Fruit fly (Drosophila melanogaster) whole organism, embryonic: ENCODE results near the gene CG15040.
A peak's percentile ranks its signal among the peaks of the same experiment; 100 is the strongest.

Experiments used
- ATbp ChIP-seq: fragments of 200-800 bp; sonication (Bioruptor generic); optimal IDR thresholded peaks from 2 replicates; lab custom pipeline; 2017; ENCODE audit warnings: missing biosample characterization, mild to moderate bottlenecking, missing genetic modification characterization, missing genetic modification reagents
- CG1024 ChIP-seq: fragments of 200-800 bp; sonication (Bioruptor generic); IDR thresholded peaks from 2 replicates; pipeline ENCODE4 v1.3.6; 2022; ENCODE audit warnings: missing biosample characterization, missing genetic modification characterization
- CG11456 ChIP-seq: fragments of 200-800 bp; sonication (Bioruptor generic); IDR thresholded peaks from 3 replicates; pipeline ENCODE4 v1.3.6; 2022; ENCODE audit warnings: missing biosample characterization, missing genetic modification characterization
- CG11695 ChIP-seq: fragments of 200-800 bp; sonication (Bioruptor generic); IDR thresholded peaks from 3 replicates; pipeline ENCODE4 v1.3.6; 2022; ENCODE audit warnings: missing biosample characterization, missing genetic modification characterization
- CG12104 ChIP-seq: fragments of 200-800 bp; sonication (Bioruptor generic); optimal IDR thresholded peaks from 3 replicates; lab custom pipeline; 2016; ENCODE audit warnings: missing biosample characterization, missing genetic modification characterization
- CG12769 ChIP-seq: fragments of 200-800 bp; sonication (Bioruptor generic); optimal IDR thresholded peaks from 2 replicates; lab custom pipeline; 2019; ENCODE audit warnings: missing biosample characterization, mild to moderate bottlenecking, missing genetic modification characterization, moderate library complexity
- CG14014 ChIP-seq: fragments of 200-800 bp; sonication (Bioruptor generic); IDR thresholded peaks from 2 replicates; pipeline ENCODE4 v1.3.6; 2022; ENCODE audit warnings: missing biosample characterization, missing genetic modification characterization
- CG14965 ChIP-seq: fragments of 200-800 bp; sonication (Bioruptor generic); optimal IDR thresholded peaks from 2 replicates; lab custom pipeline; 2016; ENCODE audit warnings: missing biosample characterization, missing genetic modification characterization, borderline replicate concordance
- CG15073 ChIP-seq: fragments of 200-800 bp; sonication (Bioruptor generic); optimal IDR thresholded peaks from 2 replicates; lab custom pipeline; 2016; ENCODE audit warnings: missing biosample characterization, missing genetic modification characterization
- CG15514 ChIP-seq: fragments of 200-800 bp; sonication (Bioruptor generic); optimal IDR thresholded peaks from 3 replicates; lab custom pipeline; 2017; ENCODE audit warnings: missing biosample characterization, missing genetic modification characterization, mild to moderate bottlenecking, moderate library complexity, missing genetic modification reagents
- CG17361 ChIP-seq: fragments of 200-800 bp; sonication (Bioruptor generic); IDR thresholded peaks from 3 replicates; pipeline ENCODE4 v1.3.6; 2022; ENCODE audit warnings: missing biosample characterization, missing genetic modification characterization
- CG18011 ChIP-seq: fragments of 200-800 bp; sonication (Bioruptor generic); optimal IDR thresholded peaks from 2 replicates; lab custom pipeline; 2017; ENCODE audit warnings: missing biosample characterization, missing genetic modification characterization, mild to moderate bottlenecking, moderate library complexity, missing genotype
- CG18262 ChIP-seq: fragments of 200-800 bp; optimal IDR thresholded peaks from 3 replicates; lab custom pipeline; 2019; ENCODE audit warnings: missing biosample characterization, mild to moderate bottlenecking, missing genetic modification characterization, moderate library complexity
- CG1832 ChIP-seq: fragments of 200-800 bp; sonication (Bioruptor generic); optimal IDR thresholded peaks from 2 replicates; lab custom pipeline; 2017; ENCODE audit warnings: missing biosample characterization, mild to moderate bottlenecking, missing genetic modification characterization, inconsistent platforms
- CG18599 ChIP-seq: fragments of 200-800 bp; sonication (Bioruptor generic); optimal IDR thresholded peaks from 3 replicates; lab custom pipeline; 2017; ENCODE audit warnings: missing biosample characterization, missing genetic modification characterization, mild to moderate bottlenecking, moderate library complexity, missing genetic modification reagents
- CG18764 ChIP-seq: fragments of 200-800 bp; sonication (Bioruptor generic); optimal IDR thresholded peaks from 3 replicates; lab custom pipeline; 2016; ENCODE audit warnings: missing biosample characterization, missing genetic modification characterization
- CG30403 ChIP-seq: fragments of 200-800 bp; sonication (Bioruptor generic); optimal IDR thresholded peaks from 3 replicates; lab custom pipeline; 2016; ENCODE audit warnings: missing biosample characterization, missing genetic modification characterization
- CG30431 ChIP-seq: fragments of 200-800 bp; sonication (Bioruptor generic); optimal IDR thresholded peaks from 2 replicates; lab custom pipeline; 2017; ENCODE audit warnings: missing biosample characterization, missing genetic modification characterization
- CG32532 ChIP-seq: fragments of 200-800 bp; sonication (Bioruptor generic); IDR thresholded peaks from 2 replicates; pipeline ENCODE4 v1.3.6; 2022; ENCODE audit warnings: missing biosample characterization, missing genetic modification characterization
- CG3407 ChIP-seq: fragments of 200-800 bp; sonication (Bioruptor generic); optimal IDR thresholded peaks from 2 replicates; lab custom pipeline; 2018; ENCODE audit warnings: missing biosample characterization, mild to moderate bottlenecking, missing genetic modification characterization
- CG34422 ChIP-seq: fragments of 200-800 bp; sonication (Bioruptor generic); IDR thresholded peaks from 3 replicates; pipeline ENCODE4 v1.3.6; 2022; ENCODE audit warnings: missing biosample characterization, missing genetic modification characterization
- CG4730 ChIP-seq: fragments of 200-800 bp; sonication (Bioruptor generic); IDR thresholded peaks from 2 replicates; pipeline ENCODE4 v1.3.6; 2022; ENCODE audit warnings: missing biosample characterization, missing genetic modification characterization
- CG4820 ChIP-seq: fragments of 200-800 bp; sonication (Bioruptor generic); optimal IDR thresholded peaks from 3 replicates; lab custom pipeline; 2016; ENCODE audit warnings: missing biosample characterization, missing genetic modification characterization
- CG5180 ChIP-seq: fragments of 200-800 bp; sonication (Bioruptor generic); optimal IDR thresholded peaks from 3 replicates; lab custom pipeline; 2017; ENCODE audit warnings: missing biosample characterization, missing genetic modification characterization, mild to moderate bottlenecking, moderate library complexity, missing genetic modification reagents
- CG7357 ChIP-seq: fragments of 200-800 bp; sonication (Bioruptor generic); IDR thresholded peaks from 3 replicates; pipeline ENCODE4 v1.3.6; 2022; ENCODE audit warnings: missing biosample characterization, missing genetic modification characterization
- CG9215 ChIP-seq: fragments of 200-800 bp; sonication (Bioruptor generic); IDR thresholded peaks from 2 replicates; pipeline ENCODE4 v1.3.6; 2022; ENCODE audit warnings: missing biosample characterization, missing genetic modification characterization
- CrebB ChIP-seq: fragments of 200-800 bp; sonication (Bioruptor generic); optimal IDR thresholded peaks from 3 replicates; lab custom pipeline; 2018; ENCODE audit warnings: missing biosample characterization, mild to moderate bottlenecking, missing genetic modification characterization
- Deaf1 ChIP-seq: fragments of 200-800 bp; optimal IDR thresholded peaks from 3 replicates; lab custom pipeline; 2019; ENCODE audit warnings: missing biosample characterization, mild to moderate bottlenecking, missing genetic modification characterization, moderate library complexity
- Doc2 ChIP-seq: fragments of 200-800 bp; sonication (Bioruptor generic); IDR thresholded peaks from 2 replicates; pipeline ENCODE4 v1.3.6; 2022; ENCODE audit warnings: missing biosample characterization, missing genetic modification characterization
- ERR ChIP-seq: fragments of 200-800 bp; sonication (Bioruptor generic); optimal IDR thresholded peaks from 2 replicates; lab custom pipeline; 2016; ENCODE audit warnings: missing biosample characterization, missing genetic modification characterization
- HLH54F ChIP-seq: fragments of 200-800 bp; sonication (Bioruptor generic); optimal IDR thresholded peaks from 3 replicates; lab custom pipeline; 2016; ENCODE audit warnings: missing biosample characterization, missing genetic modification characterization
- Hmr ChIP-seq: fragments of 200-800 bp; sonication (Bioruptor generic); optimal IDR thresholded peaks from 3 replicates; lab custom pipeline; 2017; ENCODE audit warnings: mild to moderate bottlenecking, missing biosample characterization, missing genetic modification reagents, missing genetic modification characterization
- Hr51 ChIP-seq, 2 experiments: fragments of 200-800 bp; sonication (Bioruptor generic); optimal IDR thresholded peaks; 2 replicates in 1 of 2; 3 replicates in 1 of 2; lab custom pipeline; 2016 to 2018; ENCODE audit warnings: missing biosample characterization in 2 of 2, missing genetic modification characterization in 2 of 2, mild to moderate bottlenecking in 1 of 2, moderate library complexity in 1 of 2
- Lhr ChIP-seq: fragments of 200-800 bp; sonication (Bioruptor generic); optimal IDR thresholded peaks from 3 replicates; lab custom pipeline; 2017; ENCODE audit warnings: mild to moderate bottlenecking, missing biosample characterization, missing genetic modification reagents, missing genetic modification characterization
- Max ChIP-seq: fragments of 200-800 bp; sonication (Bioruptor generic); optimal IDR thresholded peaks from 2 replicates; lab custom pipeline; 2016; ENCODE audit warnings: missing biosample characterization, mild to moderate bottlenecking, missing genetic modification characterization
- Med ChIP-seq: fragments of 200-800 bp; sonication (Bioruptor generic); peaks from one replicate; lab custom pipeline; 2016; ENCODE audit warnings: missing biosample characterization, missing genetic modification characterization, mild to moderate bottlenecking, inconsistent platforms, moderate library complexity
- Tbp ChIP-seq: fragments of >200 bp; optimal IDR thresholded peaks from 2 replicates; lab custom pipeline; 2018; ENCODE audit warnings: missing biosample characterization, missing genetic modification characterization
- Xbp1 ChIP-seq: fragments of 200-800 bp; sonication (Bioruptor generic); optimal IDR thresholded peaks from 3 replicates; lab custom pipeline; 2016; ENCODE audit warnings: missing biosample characterization, mild to moderate bottlenecking, missing genetic modification characterization
- amos ChIP-seq: fragments of 200-800 bp; sonication (Bioruptor generic); IDR thresholded peaks from 2 replicates; pipeline ENCODE4 v1.3.6; 2022; ENCODE audit warnings: missing biosample characterization, missing genetic modification characterization; ENCODE audit not compliant: partially characterized antibody
- corto ChIP-seq: fragments of 200-800 bp; sonication (Bioruptor generic); optimal IDR thresholded peaks from 2 replicates; lab custom pipeline; 2016; ENCODE audit warnings: missing biosample characterization, mild to moderate bottlenecking, missing genetic modification characterization, moderate library complexity
- dmrt11E ChIP-seq: fragments of 200-800 bp; sonication (Bioruptor generic); optimal IDR thresholded peaks from 3 replicates; lab custom pipeline; 2018; ENCODE audit warnings: missing biosample characterization, mild to moderate bottlenecking, missing genetic modification characterization, moderate library complexity
- jigr1 ChIP-seq: fragments of 200-800 bp; sonication (Bioruptor generic); IDR thresholded peaks from 3 replicates; pipeline ENCODE4 v1.3.6; 2022; ENCODE audit warnings: missing biosample characterization, missing genetic modification characterization
- lab ChIP-seq: fragments of 200-800 bp; sonication (Bioruptor generic); optimal IDR thresholded peaks from 3 replicates; lab custom pipeline; 2017; ENCODE audit warnings: missing biosample characterization, missing genetic modification characterization, mild to moderate bottlenecking, moderate library complexity, missing genetic modification reagents
- pita ChIP-seq: fragments of 200-800 bp; sonication (Bioruptor generic); optimal IDR thresholded peaks from 2 replicates; lab custom pipeline; 2017; ENCODE audit warnings: missing biosample characterization, mild to moderate bottlenecking, missing genetic modification characterization
- repo ChIP-seq: fragments of 200-800 bp; sonication (Bioruptor generic); optimal IDR thresholded peaks from 2 replicates; lab custom pipeline; 2016; ENCODE audit warnings: missing biosample characterization, missing genetic modification characterization
- row ChIP-seq: fragments of 200-800 bp; sonication (Bioruptor generic); IDR thresholded peaks from 3 replicates; pipeline ENCODE4 v1.3.6; 2022; ENCODE audit warnings: missing biosample characterization, missing genetic modification characterization
- slp2 ChIP-seq: fragments of 200-800 bp; sonication (Bioruptor generic); optimal IDR thresholded peaks from 2 replicates; lab custom pipeline; 2016; ENCODE audit warnings: missing biosample characterization, missing genetic modification characterization
- sr ChIP-seq: fragments of 200-800 bp; sonication (Bioruptor generic); IDR thresholded peaks from 3 replicates; pipeline ENCODE4 v1.3.6; 2022; ENCODE audit warnings: missing biosample characterization, missing genetic modification characterization
- stwl ChIP-seq: fragments of 200-800 bp; sonication (Bioruptor generic); optimal IDR thresholded peaks from 3 replicates; lab custom pipeline; 2018; ENCODE audit warnings: missing biosample characterization, mild to moderate bottlenecking, missing genetic modification characterization, moderate library complexity
- vfl ChIP-seq: fragments of 200-800 bp; sonication (Bioruptor generic); optimal IDR thresholded peaks from 2 replicates; lab custom pipeline; 2016; ENCODE audit warnings: missing biosample characterization, missing genetic modification characterization

Gene CG15040

dm6 chrX:18644890-18645289, 27.5 kb upstream of the CG15040 start (continued):
- TF ChIP-seq pita (GFP tag; lab: Kevin White, UChicago): no peak
- peak; percentile 75 for TF ChIP-seq CG32532 (GFP tag; lab: Robert Waterston, UW)
- TF ChIP-seq CG17361: peak; percentile 82
- peak; percentile 58 for TF ChIP-seq Deaf1 (tag; lab: Kevin White, UChicago)
- TF ChIP-seq CG18011 (GFP tag; lab: Kevin White, UChicago): peak; percentile 49
- TF ChIP-seq CG30431 (GFP tag; lab: Kevin White, UChicago): peak; percentile 39
- TF ChIP-seq repo (GFP tag; lab: Kevin White, UChicago): peak; percentile 60
- TF ChIP-seq dmrt11E: peak; percentile 68
- TF ChIP-seq CG11695 (GFP tag; lab: Robert Waterston, UW): peak; percentile 72; the same call in 2 of the 3 replicates
- peak; percentile 79 for TF ChIP-seq CG30403
- peak; percentile 79 for TF ChIP-seq CG4820
- peak; percentile 66 to 88 for TF ChIP-seq Hr51 (GFP tag; optimal IDR thresholded peaks at IDR 0.05; lab: Kevin White, UChicago)
- TF ChIP-seq ERR (GFP tag; lab: Kevin White, UChicago): peak; percentile 54
- peak; percentile 62 for TF ChIP-seq slp2
- TF ChIP-seq CG4730 (GFP tag; lab: Robert Waterston, UW): peak; percentile 48
- TF ChIP-seq jigr1: no peak
- TF ChIP-seq row (GFP tag; lab: Robert Waterston, UW): peak; percentile 87
- TF ChIP-seq CG18599 (GFP tag; lab: Kevin White, UChicago): peak; percentile 92
- peak; percentile 93 for TF ChIP-seq lab (GFP tag; lab: Kevin White, UChicago)
- TF ChIP-seq CG34422: peak; percentile 74; the same call in 2 of the 3 replicates
- no peak for TF ChIP-seq Doc2 (GFP tag; lab: Robert Waterston, UW)
- TF ChIP-seq CG9215 (GFP tag; lab: Robert Waterston, UW): peak; percentile 59
- peak; percentile 72 for TF ChIP-seq CG7357
- no peak for TF ChIP-seq CG14965 (GFP tag; lab: Kevin White, UChicago)
- TF ChIP-seq CG15073 (GFP tag; lab: Kevin White, UChicago): peak; percentile 31
- TF ChIP-seq Hmr (GFP tag; lab: Kevin White, UChicago): peak; percentile 83
- TF ChIP-seq CG5180 (GFP tag; lab: Kevin White, UChicago): peak; percentile 66
- TF ChIP-seq CG12104: peak; percentile 78
- TF ChIP-seq Lhr: peak; percentile 30
- peak; percentile 72 for TF ChIP-seq CG11456 (GFP tag; lab: Robert Waterston, UW)
- peak; percentile 51 for TF ChIP-seq vfl (GFP tag; lab: Kevin White, UChicago)
- peak; percentile 87 for TF ChIP-seq CG12769
- peak; percentile 66 for TF ChIP-seq HLH54F (GFP tag; lab: Kevin White, UChicago)
- no peak for TF ChIP-seq stwl
- peak; percentile 75 for TF ChIP-seq CrebB (tag; lab: Kevin White, UChicago)
- no peak for TF ChIP-seq amos (GFP tag; lab: Robert Waterston, UW)
- TF ChIP-seq CG18764 (GFP tag; lab: Kevin White, UChicago): peak; percentile 50
- peak; percentile 68 for TF ChIP-seq CG3407 (GFP tag; lab: Kevin White, UChicago)
- peak; percentile 74 for TF ChIP-seq Max (GFP tag; lab: Kevin White, UChicago)
- peak; percentile 73; the same call in 1 of the 2 replicates for TF ChIP-seq CG14014 (GFP tag; lab: Robert Waterston, UW)
- TF ChIP-seq corto (GFP tag; lab: Kevin White, UChicago): no peak
- TF ChIP-seq CG1832 (GFP tag; lab: Kevin White, UChicago): no peak
- peak; percentile 84 for TF ChIP-seq ATbp (GFP tag; lab: Kevin White, UChicago)
- peak; percentile 76 for TF ChIP-seq CG15514 (GFP tag; lab: Kevin White, UChicago)
- TF ChIP-seq sr: 0 out of 3 replicates have a peak, but pooled peaks have one; percentile 28
- TF ChIP-seq CG1024 (GFP tag; lab: Robert Waterston, UW): 0 out of 2 replicates have a peak, but pooled peaks have one; percentile 38
- peak; percentile 82 for TF ChIP-seq CG18262
- TF ChIP-seq Xbp1 (GFP tag; lab: Kevin White, UChicago): peak; percentile 85
- TF ChIP-seq Tbp (GFP tag; lab: Kevin White, UChicago): no peak
- peak; percentile 85 for TF ChIP-seq Med (GFP tag; lab: Kevin White, UChicago)
